Worm (Caenorhabditis elegans): ENCODE data around the gene try-5.

- TF ChIP-seq nhr-10 (tag; optimal IDR thresholded peaks at IDR 0.05) (no peak), lin-39 (tag; optimal IDR thresholded peaks at IDR 0.05) (no peak), F13H6.1 (tag; optimal IDR thresholded peaks at IDR 0.05) (no peak), elt-3 (tag; optimal IDR thresholded peaks at IDR 0.05) (no peak), blmp-1 (tag; optimal IDR thresholded peaks at IDR 0.05; ENCODE audit: insufficient read depth) (no peak), mbf-1 (tag; optimal IDR thresholded peaks at IDR 0.05) (no peak), ZK546.5 (tag; optimal IDR thresholded peaks at IDR 0.05) (no peak), zag-1 (tag; optimal IDR thresholded peaks at IDR 0.05) (no peak), R02D3.7 (tag; optimal IDR thresholded peaks at IDR 0.05) (no peak), lin-13 (GFP tag; optimal IDR thresholded peaks at IDR 0.05) (no peak), sma-3 (GFP tag; optimal IDR thresholded peaks at IDR 0.05) (no peak), unc-39 (tag; optimal IDR thresholded peaks at IDR 0.05) (no peak)
Observed at ce11 chrV:9305116-9305515, 41.7 kb upstream of the try-5 start, which contains the start of gene F44A2.3.
